Worm (Caenorhabditis elegans) whole organism, young adult: Measurements from ENCODE around the gene C25H3.16.

Experiments used
- aptf-3 ChIP-seq: fragments of 200-800 bp; sonication (Bioruptor generic); IDR thresholded peaks from 2 replicates; pipeline ENCODE4 v1.3.6; 2022; ENCODE audit warnings: missing genetic modification characterization, missing compliant biosample characterization
- ceh-58 ChIP-seq: fragments of 200-800 bp; sonication (Bioruptor generic); IDR thresholded peaks from 2 replicates; pipeline ENCODE4 v1.3.6; 2022; ENCODE audit warnings: missing genetic modification characterization, missing compliant biosample characterization
- ets-4 ChIP-seq: fragments of 200-800 bp; sonication (Bioruptor generic); optimal IDR thresholded peaks from 2 replicates; lab custom pipeline; 2018; ENCODE audit warnings: mild to moderate bottlenecking, missing genetic modification characterization, missing compliant biosample characterization
- let-526 ChIP-seq: fragments of 200-800 bp; sonication (Bioruptor generic); IDR thresholded peaks from 2 replicates; pipeline ENCODE4 v1.3.6; 2022; ENCODE audit warnings: missing genetic modification reagents, missing genetic modification characterization, missing compliant biosample characterization
- madf-8 ChIP-seq: fragments of 200-800 bp; sonication (Bioruptor generic); conservative IDR thresholded peaks from 2 replicates; pipeline ENCODE4 v1.3.6; 2022; ENCODE audit warnings: missing genetic modification reagents, missing genetic modification characterization, missing compliant biosample characterization

ce11 chrII:5660155-5660554, 5.9 kb upstream of the C25H3.16 start:
- TF ChIP-seq let-526 (GFP tag; lab: Robert Waterston, UW), result no peak
- TF ChIP-seq ceh-58 (GFP tag; lab: Robert Waterston, UW), result no peak
- TF ChIP-seq aptf-3 (GFP tag; lab: Robert Waterston, UW), result no peak
- no peak for TF ChIP-seq ets-4
- TF ChIP-seq madf-8 (GFP tag; lab: Robert Waterston, UW), result no peak
